Fruit fly (Drosophila melanogaster): ENCODE results near the gene CG12590.
A peak's percentile ranks its signal among the peaks of the same experiment; 100 is the strongest.

Gene CG12590

DNA sequence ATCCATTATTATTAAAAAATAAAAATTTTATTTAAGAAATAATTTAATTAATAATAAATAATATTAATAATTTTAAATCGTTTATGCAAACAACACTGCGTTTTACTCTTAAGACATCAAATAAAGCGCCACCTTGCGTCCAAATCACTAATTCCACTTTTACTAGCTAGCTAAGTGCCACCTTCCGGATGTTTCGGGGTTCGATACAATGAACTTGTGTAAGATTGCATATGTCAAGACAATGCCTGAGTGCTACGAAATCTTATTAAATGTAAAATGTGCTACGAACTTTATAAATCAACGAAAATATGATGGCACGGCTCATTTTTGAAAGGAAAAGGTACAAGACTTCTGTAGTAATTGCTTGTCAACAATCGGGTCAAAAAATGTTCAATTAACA is 32.5 kb upstream of the CG12590 start (continued):
- TF ChIP-seq GATAe (GFP tag; conservative IDR thresholded peaks at IDR 0.05) (no peak), CG33557 (GFP tag; optimal IDR thresholded peaks at IDR 0.05) (no peak), MBD-R2 (GFP tag; IDR thresholded peaks at IDR 0.05) (peak; percentile 42; the same call in 1 of the 2 replicates), Jarid2 (GFP tag; optimal IDR thresholded peaks at IDR 0.05) (peak; percentile 37), CG31388 (GFP tag; optimal IDR thresholded peaks at IDR 0.05) (no peak), onecut (GFP tag; IDR thresholded peaks at IDR 0.05) (peak; percentile 38; the same call in 1 of the 2 replicates), CG18764 (GFP tag; optimal IDR thresholded peaks at IDR 0.05) (peak; percentile 41), HLH4C (GFP tag; IDR thresholded peaks at IDR 0.05; ENCODE audit: partially characterized antibody) (no peak), CG5245 (GFP tag; optimal IDR thresholded peaks at IDR 0.05) (peak; percentile 58), ato (GFP tag; IDR thresholded peaks at IDR 0.05; ENCODE audit: partially characterized antibody) (no peak), Ets97D (GFP tag; optimal IDR thresholded peaks at IDR 0.05) (peak; percentile 90), gsb-n (tag; optimal IDR thresholded peaks at IDR 0.05) (peak; percentile 43), tgo (GFP tag; IDR thresholded peaks at IDR 0.05) (peak; percentile 42; the same call in 1 of the 3 replicates), unc-4 (GFP tag; IDR thresholded peaks at IDR 0.05; ENCODE audit: partially characterized antibody) (no peak), CG2678 (tag; optimal IDR thresholded peaks at IDR 0.05) (peak; percentile 34), zen (tag; optimal IDR thresholded peaks at IDR 0.05) (peak; percentile 83), exex (tag; optimal IDR thresholded peaks at IDR 0.05) (peak; percentile 19), CG7357 (GFP tag; IDR thresholded peaks at IDR 0.05) (no peak), HLHmδ (GFP tag; optimal IDR thresholded peaks at IDR 0.05) (peak; percentile 60), CG6175 (GFP tag; IDR thresholded peaks at IDR 0.05) (0 out of 3 replicates have a peak, but pooled peaks have one; percentile 38), CG12659 (GFP tag; optimal IDR thresholded peaks at IDR 0.05) (peak; percentile 80), CG14014 (GFP tag; IDR thresholded peaks at IDR 0.05) (peak; percentile 47), slp2 (GFP tag; optimal IDR thresholded peaks at IDR 0.05) (peak; percentile 53), CG11085 (GFP tag; IDR thresholded peaks at IDR 0.05) (peak; percentile 70), CG17802 (tag; optimal IDR thresholded peaks at IDR 0.05) (peak; percentile 41), BEAF-32 (GFP tag; optimal IDR thresholded peaks at IDR 0.05) (peak; percentile 19), CG43689 (GFP tag; IDR thresholded peaks at IDR 0.05) (0 out of 2 replicates have a peak, but pooled peaks have one; percentile 16), D (optimal IDR thresholded peaks at IDR 0.05) (no peak), D (GFP tag; optimal IDR thresholded peaks at IDR 0.05) (peak; percentile 21), da (GFP tag; optimal IDR thresholded peaks at IDR 0.05) (peak; percentile 36), pnt (GFP tag; optimal IDR thresholded peaks at IDR 0.05) (peak; percentile 81), Atf-2 (GFP tag; optimal IDR thresholded peaks at IDR 0.05) (peak; percentile 52), crp (GFP tag; optimal IDR thresholded peaks at IDR 0.05) (no peak), Doc3 (GFP tag; IDR thresholded peaks at IDR 0.05; ENCODE audit: partially characterized antibody) (no peak), CG4328 (GFP tag; optimal IDR thresholded peaks at IDR 0.05) (no peak), cad (GFP tag; optimal IDR thresholded peaks at IDR 0.05) (no peak), CG9932 (GFP tag; IDR thresholded peaks at IDR 0.05) (peak; percentile 85), yki (optimal IDR thresholded peaks at IDR 0.05) (peak; percentile 49), Aef1 (GFP tag; IDR thresholded peaks at IDR 0.05) (peak; percentile 60; the same call in 2 of the 3 replicates), CG5953 (GFP tag; IDR thresholded peaks at IDR 0.05) (no peak), hb (GFP tag; IDR thresholded peaks at IDR 0.05; ENCODE audit: partially characterized antibody) (no peak), shn (GFP tag; optimal IDR thresholded peaks at IDR 0.05) (peak; percentile 73), B-H1 (GFP tag; IDR thresholded peaks at IDR 0.05) (no peak; the same call in 2 of the 3 replicates), trh (GFP tag; optimal IDR thresholded peaks at IDR 0.05) (peak; percentile 51), CG6683 (GFP tag; optimal IDR thresholded peaks at IDR 0.05) (no peak), sima (GFP tag; optimal IDR thresholded peaks at IDR 0.05) (no peak), Optix (GFP tag; IDR thresholded peaks at IDR 0.05) (no peak), fd3F (GFP tag; optimal IDR thresholded peaks at IDR 0.05) (peak; percentile 47), CG6765 (GFP tag; optimal IDR thresholded peaks at IDR 0.05) (no peak), CG8765 (GFP tag; IDR thresholded peaks at IDR 0.05) (0 out of 2 replicates have a peak, but pooled peaks have one; percentile 17), CG2120 (GFP tag; optimal IDR thresholded peaks at IDR 0.05) (peak; percentile 71)
